Worm (Caenorhabditis elegans): ENCODE measurements around the gene T02G5.15.

DNA sequence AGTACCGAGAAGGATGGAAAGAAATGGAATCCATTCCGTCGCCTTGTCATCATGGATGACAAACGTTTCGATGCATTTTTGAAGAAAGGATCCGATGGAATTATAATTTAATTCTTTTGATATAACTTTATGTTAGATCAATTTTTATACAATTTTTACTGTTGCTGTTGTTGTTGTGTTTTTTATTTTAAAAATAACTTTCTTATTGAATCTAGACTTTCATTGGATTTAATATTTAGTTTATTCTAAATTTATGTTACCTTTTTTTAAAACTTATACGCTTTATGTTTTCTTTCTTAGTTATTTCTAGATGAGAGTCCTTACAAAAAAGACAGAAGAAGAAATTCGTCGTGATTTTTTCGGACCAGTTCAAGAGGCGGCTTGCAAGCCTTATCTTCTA lies 29.1 kb upstream of the T02G5.15 start, which contains the start of gene ZK1127.3:
- TF ChIP-seq hlh-13 (GFP tag; optimal IDR thresholded peaks at IDR 0.05), result no peak
- no peak for TF ChIP-seq hlh-30 (tag; optimal IDR thresholded peaks at IDR 0.05; ENCODE audit: insufficient read depth)
- TF ChIP-seq hlh-6 (tag; optimal IDR thresholded peaks at IDR 0.05), result no peak
- no peak for TF ChIP-seq pag-3 (tag; optimal IDR thresholded peaks at IDR 0.05; ENCODE audit: borderline replicate concordance)
- no peak for TF ChIP-seq ceh-9 (tag; optimal IDR thresholded peaks at IDR 0.05)
- no peak for TF ChIP-seq odd-2 (tag; optimal IDR thresholded peaks at IDR 0.05)
- TF ChIP-seq T23F11.4 (GFP tag; optimal IDR thresholded peaks at IDR 0.05), result no peak
- no peak for TF ChIP-seq nhr-11 (tag; optimal IDR thresholded peaks at IDR 0.05)
- TF ChIP-seq nfya-1 (tag; optimal IDR thresholded peaks at IDR 0.05), result no peak
- no peak for TF ChIP-seq dve-1 (tag; optimal IDR thresholded peaks at IDR 0.05)
- TF ChIP-seq ceh-14 (tag; optimal IDR thresholded peaks at IDR 0.05), result no peak
